Worm (Caenorhabditis elegans) whole organism, L2 larva: ENCODE measurements around the gene W05B10.4.

Experiments
- alr-1 ChIP-seq: fragments of 150-350 bp; optimal IDR thresholded peaks from 2 replicates; lab custom pipeline; 2014; ENCODE audit warnings: missing biosample characterization, missing genetic modification characterization
- blmp-1 ChIP-seq: sonication (generic microtip); optimal IDR thresholded peaks from 2 replicates; lab custom pipeline; 2017; ENCODE audit warnings: missing genetic modification characterization, mild to moderate bottlenecking, missing compliant biosample characterization, antibody characterized with exemption, moderate library complexity; ENCODE audit not compliant: insufficient read depth
- ceh-16 ChIP-seq: fragments of 150-350 bp; optimal IDR thresholded peaks from 2 replicates; lab custom pipeline; 2014; ENCODE audit warnings: missing biosample characterization, missing genetic modification characterization
- elt-3 ChIP-seq: sonication (generic microtip); optimal IDR thresholded peaks from 2 replicates; lab custom pipeline; 2017; ENCODE audit warnings: missing biosample characterization, missing genetic modification characterization
- fos-1 ChIP-seq: fragments of 150-350 bp; optimal IDR thresholded peaks from 2 replicates; lab custom pipeline; 2014; ENCODE audit warnings: missing biosample characterization, missing genetic modification characterization
- mab-5 ChIP-seq: fragments of 150-350 bp; optimal IDR thresholded peaks from 2 replicates; lab custom pipeline; 2014; ENCODE audit warnings: missing biosample characterization, missing genetic modification characterization
- mdl-1 ChIP-seq, 2 experiments: fragments of 150-350 bp in 1 of 2; sonication (generic microtip) in 1 of 2; optimal IDR thresholded peaks; 2 replicates each; lab custom pipeline; 2017; ENCODE audit warnings: missing biosample characterization in 2 of 2, missing genetic modification characterization in 2 of 2
- nhr-12 ChIP-seq: fragments of 150-350 bp; optimal IDR thresholded peaks from 2 replicates; lab custom pipeline; 2014; ENCODE audit warnings: missing biosample characterization, missing genetic modification characterization
- ztf-11 ChIP-seq: sonication (generic microtip); optimal IDR thresholded peaks from 2 replicates; lab custom pipeline; 2017; ENCODE audit warnings: missing biosample characterization, missing genetic modification characterization
- ztf-4 ChIP-seq: fragments of 150-350 bp; optimal IDR thresholded peaks from 2 replicates; lab custom pipeline; 2014; ENCODE audit warnings: missing biosample characterization, missing genetic modification characterization

DNA sequence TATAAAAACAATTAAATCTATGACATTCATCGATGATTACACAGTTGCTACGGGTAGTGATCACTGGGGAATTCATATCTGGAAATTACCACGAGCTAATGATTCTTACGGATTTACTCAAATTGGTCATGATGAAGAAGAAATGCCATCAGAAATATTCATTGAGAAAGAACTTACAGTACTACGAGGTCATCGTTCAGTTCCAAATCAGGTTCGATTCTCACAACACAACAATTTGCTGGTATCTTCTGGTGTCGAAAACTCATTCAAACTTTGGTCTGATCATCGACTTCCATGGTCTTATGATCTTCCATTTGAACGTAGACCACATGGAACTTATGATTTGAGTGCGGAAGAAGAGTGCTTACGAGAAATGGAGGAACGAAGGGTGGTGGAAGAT lies 38.5 kb downstream of the W05B10.4 start:
- no peak for TF ChIP-seq alr-1
- TF ChIP-seq mab-5 (tag; lab: Kevin White, UChicago), result no peak
- no peak for TF ChIP-seq fos-1 (tag; lab: Kevin White, UChicago)
- TF ChIP-seq mdl-1 (tag; optimal IDR thresholded peaks at IDR 0.05; lab: Kevin White, UChicago), result no peak
- no peak for TF ChIP-seq elt-3 (tag; lab: Kevin White, UChicago)
- TF ChIP-seq nhr-12 (tag; lab: Kevin White, UChicago), result no peak
- TF ChIP-seq blmp-1, result no peak
- TF ChIP-seq ceh-16 (tag; lab: Kevin White, UChicago), result no peak
- no peak for TF ChIP-seq ztf-4 (tag; lab: Kevin White, UChicago)
- no peak for TF ChIP-seq ztf-11 (tag; lab: Kevin White, UChicago)
